Worm (Caenorhabditis elegans) whole organism, L3 larva: ENCODE data around the gene eat-17.

Experiments used
- ama-1 ChIP-seq: fragments of 150-350 bp; optimal IDR thresholded peaks from 2 replicates; lab custom pipeline; 2018
- ceh-28 ChIP-seq: fragments of 150-350 bp; optimal IDR thresholded peaks from 2 replicates; lab custom pipeline; 2014; ENCODE audit warnings: missing biosample characterization, missing genetic modification reagents, missing genetic modification characterization
- daf-12 ChIP-seq: fragments of 150-350 bp; optimal IDR thresholded peaks from 2 replicates; lab custom pipeline; 2014; ENCODE audit warnings: missing biosample characterization, missing genetic modification reagents, missing genetic modification characterization
- egl-27 ChIP-seq: sonication (generic microtip); optimal IDR thresholded peaks from 4 replicates; lab custom pipeline; 2017; ENCODE audit warnings: missing biosample characterization, missing genetic modification reagents, missing genetic modification characterization
- elt-1 ChIP-seq: fragments of 150-350 bp; optimal IDR thresholded peaks from 2 replicates; lab custom pipeline; 2014; ENCODE audit warnings: missing biosample characterization, missing genetic modification characterization
- elt-2 ChIP-seq: sonication (generic microtip); optimal IDR thresholded peaks from 2 replicates; lab custom pipeline; 2016; ENCODE audit warnings: missing genetic modification reagents, mild to moderate bottlenecking, missing genetic modification characterization, missing compliant biosample characterization
- lin-39 ChIP-seq: fragments of 150-350 bp; optimal IDR thresholded peaks from 2 replicates; lab custom pipeline; 2018; ENCODE audit warnings: missing biosample characterization, missing genetic modification reagents, missing genetic modification characterization
- mdl-1 ChIP-seq: fragments of 150-350 bp; optimal IDR thresholded peaks from 2 replicates; lab custom pipeline; 2014; ENCODE audit warnings: missing biosample characterization, missing genetic modification characterization
- nhr-28 ChIP-seq: fragments of 150-350 bp; optimal IDR thresholded peaks from 2 replicates; lab custom pipeline; 2014; ENCODE audit warnings: missing biosample characterization, missing genetic modification characterization
- nhr-43 ChIP-seq: sonication (generic microtip); optimal IDR thresholded peaks from 2 replicates; lab custom pipeline; 2016; ENCODE audit warnings: mild to moderate bottlenecking, missing genetic modification characterization, missing compliant biosample characterization; ENCODE audit not compliant: poor library complexity, severe bottlenecking
- pha-4 ChIP-seq: fragments of 150-350 bp; optimal IDR thresholded peaks from 2 replicates; lab custom pipeline; 2014; ENCODE audit warnings: missing biosample characterization, missing genetic modification reagents, missing genetic modification characterization
- snpc-4 ChIP-seq: fragments of 150-350 bp; optimal IDR thresholded peaks from 2 replicates; lab custom pipeline; 2014; ENCODE audit warnings: missing biosample characterization, missing genetic modification characterization
- unc-62 ChIP-seq: fragments of 150-350 bp; sonication (generic microtip); optimal IDR thresholded peaks from 4 replicates; lab custom pipeline; 2014; ENCODE audit warnings: missing biosample characterization, missing genetic modification reagents, missing genetic modification characterization
- ztf-11 ChIP-seq: fragments of 150-350 bp; optimal IDR thresholded peaks from 2 replicates; lab custom pipeline; 2014; ENCODE audit warnings: missing biosample characterization, missing genetic modification characterization

- TF ChIP-seq lin-39 (tag; lab: Kevin White, UChicago) (no peak), nhr-43 (no peak), ztf-11 (tag; lab: Kevin White, UChicago) (no peak), mdl-1 (tag; lab: Kevin White, UChicago) (no peak), ceh-28 (tag; lab: Kevin White, UChicago) (no peak), elt-2 (tag; lab: Kevin White, UChicago) (peak; percentile 73), pha-4 (tag; lab: Kevin White, UChicago) (no peak), snpc-4 (peak; percentile 19), elt-1 (tag; lab: Kevin White, UChicago) (no peak), unc-62 (GFP tag; lab: Kevin White, UChicago) (no peak), nhr-28 (tag; lab: Kevin White, UChicago) (no peak), daf-12 (no peak), ama-1 (lab: Kevin White, UChicago) (no peak), egl-27 (tag; lab: Kevin White, UChicago) (no peak)
These were observed 40.6 kb downstream of the eat-17 start, which contains the start of gene sur-7 for ce11 chrX:16375807-16376638.
